Worm (Caenorhabditis elegans) whole organism, L2 larva: ENCODE data around the gene let-721.

ENCODE experiments used
- C34F6.9 ChIP-seq: fragments of 150-350 bp; optimal IDR thresholded peaks from 2 replicates; lab custom pipeline; 2014; ENCODE audit warnings: missing biosample characterization, missing genetic modification characterization
- F13H6.1 ChIP-seq: sonication (generic microtip); optimal IDR thresholded peaks from 2 replicates; lab custom pipeline; 2016; ENCODE audit warnings: missing genetic modification characterization, missing compliant biosample characterization
- Y55F3AM.14 ChIP-seq: fragments of 200-800 bp; sonication (Bioruptor generic); optimal IDR thresholded peaks from 2 replicates; lab custom pipeline; 2018; ENCODE audit warnings: mild to moderate bottlenecking, missing genetic modification characterization, missing compliant biosample characterization
- ZK546.5 ChIP-seq: sonication (generic microtip); optimal IDR thresholded peaks from 2 replicates; lab custom pipeline; 2017; ENCODE audit warnings: missing biosample characterization, missing genetic modification characterization
- alr-1 ChIP-seq: fragments of 150-350 bp; optimal IDR thresholded peaks from 2 replicates; lab custom pipeline; 2014; ENCODE audit warnings: missing biosample characterization, missing genetic modification characterization
- aly-2 ChIP-seq: fragments of 150-350 bp; optimal IDR thresholded peaks from 2 replicates; lab custom pipeline; 2014; ENCODE audit warnings: missing biosample characterization, missing genetic modification characterization
- ama-1 ChIP-seq: fragments of 150-350 bp; optimal IDR thresholded peaks from 2 replicates; lab custom pipeline; 2018; ENCODE audit warnings: inconsistent platforms
- blmp-1 ChIP-seq: sonication (generic microtip); optimal IDR thresholded peaks from 2 replicates; lab custom pipeline; 2017; ENCODE audit warnings: missing genetic modification characterization, mild to moderate bottlenecking, missing compliant biosample characterization, antibody characterized with exemption, moderate library complexity; ENCODE audit not compliant: insufficient read depth
- ceh-16 ChIP-seq: fragments of 150-350 bp; optimal IDR thresholded peaks from 2 replicates; lab custom pipeline; 2014; ENCODE audit warnings: missing biosample characterization, missing genetic modification characterization
- ceh-82 ChIP-seq: fragments of 150-350 bp; optimal IDR thresholded peaks from 2 replicates; lab custom pipeline; 2014; ENCODE audit warnings: missing biosample characterization, missing genetic modification characterization
- crh-2 ChIP-seq: sonication (generic microtip); optimal IDR thresholded peaks from 2 replicates; lab custom pipeline; 2017; ENCODE audit warnings: missing biosample characterization, missing genetic modification characterization
- dmd-4 ChIP-seq: sonication (generic microtip); optimal IDR thresholded peaks from 2 replicates; lab custom pipeline; 2017; ENCODE audit warnings: missing biosample characterization, missing genetic modification characterization
- egl-27 ChIP-seq: sonication (generic microtip); optimal IDR thresholded peaks from 3 replicates; lab custom pipeline; 2017; ENCODE audit warnings: missing biosample characterization, missing genetic modification reagents, missing genetic modification characterization
- elt-1 ChIP-seq: fragments of 150-350 bp; optimal IDR thresholded peaks from 2 replicates; lab custom pipeline; 2014; ENCODE audit warnings: missing biosample characterization, missing genetic modification characterization
- fos-1 ChIP-seq: fragments of 150-350 bp; optimal IDR thresholded peaks from 2 replicates; lab custom pipeline; 2014; ENCODE audit warnings: missing biosample characterization, missing genetic modification characterization
- gmeb-1 ChIP-seq: fragments of 150-350 bp; optimal IDR thresholded peaks from 2 replicates; lab custom pipeline; 2014; ENCODE audit warnings: missing biosample characterization, missing genetic modification characterization
- lin-11 ChIP-seq: fragments of 150-350 bp; sonication (generic microtip); optimal IDR thresholded peaks from 2 replicates; lab custom pipeline; 2014; ENCODE audit warnings: missing biosample characterization, missing genetic modification characterization, inconsistent platforms, mixed read lengths
- lin-13 ChIP-seq: fragments of 150-350 bp; optimal IDR thresholded peaks from 2 replicates; lab custom pipeline; 2014; ENCODE audit warnings: missing biosample characterization, missing genetic modification reagents, missing genetic modification characterization
- lin-39 ChIP-seq: fragments of 150-350 bp; optimal IDR thresholded peaks from 2 replicates; lab custom pipeline; 2014; ENCODE audit warnings: missing biosample characterization, missing genetic modification reagents, missing genetic modification characterization
- lsy-2 ChIP-seq, 2 experiments: fragments of 150-350 bp in 1 of 2; sonication (generic microtip) in 1 of 2; optimal IDR thresholded peaks; 2 replicates each; lab custom pipeline; 2014 to 2017; ENCODE audit warnings: missing biosample characterization in 2 of 2, missing genetic modification characterization in 2 of 2
- mab-5 ChIP-seq: fragments of 150-350 bp; optimal IDR thresholded peaks from 2 replicates; lab custom pipeline; 2014; ENCODE audit warnings: missing biosample characterization, missing genetic modification characterization
- mbf-1 ChIP-seq: sonication (generic microtip); optimal IDR thresholded peaks from 2 replicates; lab custom pipeline; 2017; ENCODE audit warnings: missing biosample characterization, missing genetic modification characterization
- mdl-1 ChIP-seq, 2 experiments: fragments of 150-350 bp in 1 of 2; sonication (generic microtip) in 1 of 2; optimal IDR thresholded peaks; 2 replicates each; lab custom pipeline; 2017; ENCODE audit warnings: missing biosample characterization in 2 of 2, missing genetic modification characterization in 2 of 2
- nhr-10 ChIP-seq: sonication (generic microtip); optimal IDR thresholded peaks from 2 replicates; lab custom pipeline; 2017; ENCODE audit warnings: missing biosample characterization, missing genetic modification characterization
- nhr-11 ChIP-seq: fragments of 150-350 bp; optimal IDR thresholded peaks from 2 replicates; lab custom pipeline; 2014; ENCODE audit warnings: missing biosample characterization, missing genetic modification characterization
- nhr-12 ChIP-seq: fragments of 150-350 bp; optimal IDR thresholded peaks from 2 replicates; lab custom pipeline; 2014; ENCODE audit warnings: missing biosample characterization, missing genetic modification characterization
- nhr-129 ChIP-seq: fragments of 150-350 bp; optimal IDR thresholded peaks from 2 replicates; lab custom pipeline; 2014; ENCODE audit warnings: missing biosample characterization, missing genetic modification characterization
- nhr-21 ChIP-seq: fragments of 150-350 bp; optimal IDR thresholded peaks from 2 replicates; lab custom pipeline; 2014; ENCODE audit warnings: missing biosample characterization, missing genetic modification characterization
- nhr-23 ChIP-seq: fragments of 150-350 bp; optimal IDR thresholded peaks from 2 replicates; lab custom pipeline; 2014; ENCODE audit warnings: missing biosample characterization, missing genetic modification reagents, missing genetic modification characterization
- nhr-237 ChIP-seq: fragments of 150-350 bp; optimal IDR thresholded peaks from 2 replicates; lab custom pipeline; 2014; ENCODE audit warnings: missing biosample characterization, missing genetic modification characterization
- nhr-25 ChIP-seq: fragments of 150-350 bp; sonication (generic microtip); optimal IDR thresholded peaks from 3 replicates; lab custom pipeline; 2014; ENCODE audit warnings: missing biosample characterization, missing genetic modification characterization
- nhr-6 ChIP-seq: fragments of 150-350 bp; optimal IDR thresholded peaks from 2 replicates; lab custom pipeline; 2014; ENCODE audit warnings: missing biosample characterization, missing genetic modification characterization
- nhr-77 ChIP-seq: fragments of 150-350 bp; optimal IDR thresholded peaks from 2 replicates; lab custom pipeline; 2014; ENCODE audit warnings: missing biosample characterization, missing genetic modification characterization
- peb-1 ChIP-seq: fragments of 150-350 bp; optimal IDR thresholded peaks from 2 replicates; lab custom pipeline; 2014; ENCODE audit warnings: missing biosample characterization, missing genetic modification characterization
- sem-4 ChIP-seq: fragments of 150-350 bp; optimal IDR thresholded peaks from 2 replicates; lab custom pipeline; 2014; ENCODE audit warnings: missing biosample characterization, missing genetic modification reagents, missing genetic modification characterization
- skn-1 ChIP-seq: sonication (generic microtip); optimal IDR thresholded peaks from 2 replicates; lab custom pipeline; 2017; ENCODE audit warnings: missing biosample characterization, missing genetic modification characterization
- sma-3 ChIP-seq: sonication (generic microtip); optimal IDR thresholded peaks from 2 replicates; lab custom pipeline; 2016; ENCODE audit warnings: missing genetic modification reagents, missing genetic modification characterization, missing compliant biosample characterization
- sma-9 ChIP-seq, 2 experiments: fragments of 150-350 bp in 1 of 2; sonication (generic microtip) in 1 of 2; optimal IDR thresholded peaks; 2 replicates each; lab custom pipeline; 2014 to 2016; ENCODE audit warnings: missing genetic modification characterization in 2 of 2, mild to moderate bottlenecking in 1 of 2, missing biosample characterization in 1 of 2, missing compliant biosample characterization in 1 of 2, missing genetic modification reagents in 1 of 2, moderate library complexity in 1 of 2
- snpc-4 ChIP-seq: fragments of 150-350 bp; optimal IDR thresholded peaks from 2 replicates; lab custom pipeline; 2014; ENCODE audit warnings: missing biosample characterization, missing genetic modification characterization
- unc-39 ChIP-seq: fragments of 150-350 bp; optimal IDR thresholded peaks from 2 replicates; lab custom pipeline; 2014; ENCODE audit warnings: missing biosample characterization, missing genetic modification characterization
- unc-55 ChIP-seq: fragments of 150-350 bp; sonication (generic microtip); optimal IDR thresholded peaks from 3 replicates; lab custom pipeline; 2014; ENCODE audit warnings: missing biosample characterization, missing genetic modification reagents, missing genetic modification characterization
- zag-1 ChIP-seq: fragments of 150-350 bp; optimal IDR thresholded peaks from 2 replicates; lab custom pipeline; 2014; ENCODE audit warnings: missing biosample characterization, missing genetic modification characterization
- ztf-1 ChIP-seq: fragments of 200-800 bp; sonication (Bioruptor generic); conservative IDR thresholded peaks from 2 replicates; pipeline ENCODE4 v1.3.6; 2022; ENCODE audit warnings: missing genetic modification characterization, missing compliant biosample characterization
- ztf-11 ChIP-seq: sonication (generic microtip); optimal IDR thresholded peaks from 2 replicates; lab custom pipeline; 2017; ENCODE audit warnings: missing biosample characterization, missing genetic modification characterization
- ztf-4 ChIP-seq: fragments of 150-350 bp; optimal IDR thresholded peaks from 2 replicates; lab custom pipeline; 2014; ENCODE audit warnings: missing biosample characterization, missing genetic modification characterization

let-721 gene

ce11 chrIII:6439854-6440253 lies 6.9 kb downstream of the let-721 start:
- TF ChIP-seq sma-9 (GFP tag; optimal IDR thresholded peaks at IDR 0.05; lab: Kevin White, UChicago) (no peak), sma-9 (tag; optimal IDR thresholded peaks at IDR 0.05; lab: Kevin White, UChicago) (no peak), nhr-237 (tag; lab: Kevin White, UChicago) (no peak), skn-1 (no peak), sem-4 (no peak), nhr-6 (no peak), nhr-10 (tag; lab: Kevin White, UChicago) (no peak), blmp-1 (no peak), ztf-4 (no peak), peb-1 (tag; lab: Kevin White, UChicago) (no peak), lin-39 (tag; lab: Kevin White, UChicago) (no peak), ama-1 (no peak), C34F6.9 (tag; lab: Kevin White, UChicago) (no peak), nhr-12 (no peak), aly-2 (tag; lab: Kevin White, UChicago) (no peak), egl-27 (tag; lab: Kevin White, UChicago) (no peak)

- no peak for TF ChIP-seq nhr-25
- no peak for TF ChIP-seq peb-1 (tag; lab: Kevin White, UChicago)
- TF ChIP-seq mdl-1 (tag; optimal IDR thresholded peaks at IDR 0.05; lab: Kevin White, UChicago) = no peak
- no peak for TF ChIP-seq ztf-11 (tag; lab: Kevin White, UChicago)
- TF ChIP-seq nhr-10 (tag; lab: Kevin White, UChicago) = no peak
- TF ChIP-seq Y55F3AM.14 (GFP tag; lab: Kevin White, UChicago) = no peak
- TF ChIP-seq aly-2 (tag; lab: Kevin White, UChicago) = no peak
- no peak for TF ChIP-seq sma-9 (GFP tag; optimal IDR thresholded peaks at IDR 0.05; lab: Kevin White, UChicago)
- no peak for TF ChIP-seq sma-9 (tag; optimal IDR thresholded peaks at IDR 0.05; lab: Kevin White, UChicago)
- TF ChIP-seq fos-1 (tag; lab: Kevin White, UChicago) = no peak
- no peak for TF ChIP-seq ceh-16 (tag; lab: Kevin White, UChicago)
- no peak for TF ChIP-seq elt-1
- TF ChIP-seq lsy-2 (tag; optimal IDR thresholded peaks at IDR 0.05; lab: Kevin White, UChicago) = no peak
- TF ChIP-seq nhr-23 (tag; lab: Kevin White, UChicago) = no peak
- no peak for TF ChIP-seq alr-1
- TF ChIP-seq gmeb-1 (tag; lab: Kevin White, UChicago) = no peak
Measured at ce11 chrIII:6436308-6436707, 10.4 kb downstream of the let-721 start, which contains the start of gene C05D11.1. C05D11.1 (plus strand) TSS chrIII:6436608.

DNA sequence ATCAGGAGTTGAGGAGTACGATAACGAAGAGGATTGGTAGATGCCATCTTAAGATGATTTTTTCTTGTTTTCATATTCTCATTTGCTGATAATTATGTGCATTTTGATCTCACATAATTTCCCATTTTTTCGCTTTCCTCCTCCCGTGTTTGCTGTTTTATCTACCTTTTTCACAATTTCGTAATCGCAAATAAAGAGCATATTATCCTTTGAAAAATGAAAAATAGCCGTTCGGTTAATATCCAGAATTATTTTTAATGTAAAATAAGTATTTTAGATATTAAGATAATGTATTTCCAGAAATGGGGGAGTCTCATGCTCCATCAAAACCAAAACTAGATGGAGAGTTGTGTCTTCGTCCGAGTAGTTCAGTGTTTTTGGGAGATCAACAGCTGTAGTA lies 13.8 kb downstream of the let-721 start, which contains the start of gene vps-16:
TSS of gene vps-16 (plus strand) at position 301 of the 400 bp plus-strand sequence.
- TF ChIP-seq nhr-129 (tag; lab: Kevin White, UChicago) = no peak
- TF ChIP-seq nhr-77 (tag; lab: Kevin White, UChicago) = no peak
- no peak for TF ChIP-seq lin-39 (tag; lab: Kevin White, UChicago)
- TF ChIP-seq nhr-25 = no peak
- TF ChIP-seq peb-1 (tag; lab: Kevin White, UChicago) = no peak
- TF ChIP-seq blmp-1 = no peak
- no peak for TF ChIP-seq lsy-2 (tag; optimal IDR thresholded peaks at IDR 0.05; lab: Kevin White, UChicago)
- TF ChIP-seq unc-39 = no peak
- no peak for TF ChIP-seq dmd-4 (tag; lab: Kevin White, UChicago)
- no peak for TF ChIP-seq C34F6.9 (tag; lab: Kevin White, UChicago)

ce11 chrIII:6431766-6432228 lies 14.9 kb downstream of the let-721 start, which contains the start of the genes mrps-17 and txdc-9:
mrps-17 (minus strand) TSS chrIII:6431798.
txdc-9 (plus strand) TSS chrIII:6432178.
- TF ChIP-seq unc-39 = no peak
- peak; percentile 74 for TF ChIP-seq nhr-129 (tag; lab: Kevin White, UChicago)
- TF ChIP-seq lsy-2 (tag; optimal IDR thresholded peaks at IDR 0.05; lab: Kevin White, UChicago) = peak; percentile 67 to 90
- peak; percentile 83 for TF ChIP-seq sem-4
- TF ChIP-seq nhr-21 (tag; lab: Kevin White, UChicago) = peak; percentile 47
- peak; percentile 37 for TF ChIP-seq lin-11 (tag; lab: Kevin White, UChicago)
- TF ChIP-seq mab-5 (tag; lab: Kevin White, UChicago) = peak; percentile 64
- no peak for TF ChIP-seq lin-13 (GFP tag; lab: Kevin White, UChicago)
- TF ChIP-seq alr-1 = peak; percentile 94
- TF ChIP-seq zag-1 (tag; lab: Kevin White, UChicago) = peak; percentile 31
- no peak for TF ChIP-seq mbf-1 (tag; lab: Kevin White, UChicago)
- TF ChIP-seq ZK546.5 (tag; lab: Kevin White, UChicago) = no peak
- TF ChIP-seq ztf-1 = no peak
- peak; percentile 97 for TF ChIP-seq C34F6.9 (tag; lab: Kevin White, UChicago)
- TF ChIP-seq nhr-11 (tag; lab: Kevin White, UChicago) = peak; percentile 6
- no peak for TF ChIP-seq ztf-11 (tag; lab: Kevin White, UChicago)
- peak; percentile 60 for TF ChIP-seq fos-1 (tag; lab: Kevin White, UChicago)
- TF ChIP-seq sma-9 (GFP tag; optimal IDR thresholded peaks at IDR 0.05; lab: Kevin White, UChicago) = peak; percentile 75
- TF ChIP-seq sma-9 (tag; optimal IDR thresholded peaks at IDR 0.05; lab: Kevin White, UChicago) = no peak
- TF ChIP-seq ztf-4 = peak; percentile 38
- TF ChIP-seq gmeb-1 (tag; lab: Kevin White, UChicago) = peak; percentile 71
- TF ChIP-seq sma-3 (GFP tag; lab: Kevin White, UChicago) = peak; percentile 65
- no peak for TF ChIP-seq ceh-82 (tag; lab: Kevin White, UChicago)
- peak; percentile 60 for TF ChIP-seq F13H6.1 (tag; lab: Kevin White, UChicago)
- TF ChIP-seq lin-39 (tag; lab: Kevin White, UChicago) = no peak
- TF ChIP-seq egl-27 (tag; lab: Kevin White, UChicago) = peak; percentile 13
- peak; percentile 58 for TF ChIP-seq nhr-6
- TF ChIP-seq unc-55 = peak; percentile 97
- TF ChIP-seq peb-1 (tag; lab: Kevin White, UChicago) = no peak
- no peak for TF ChIP-seq nhr-10 (tag; lab: Kevin White, UChicago)
- no peak for TF ChIP-seq snpc-4 (tag; lab: Kevin White, UChicago)
- peak; percentile 89 for TF ChIP-seq crh-2 (tag; lab: Kevin White, UChicago)
